Worm (Caenorhabditis elegans): ENCODE measurements around the gene Y37D8A.29.
A peak's percentile ranks its signal among the peaks of the same experiment; 100 is the strongest.

Y37D8A.29 gene

DNA sequence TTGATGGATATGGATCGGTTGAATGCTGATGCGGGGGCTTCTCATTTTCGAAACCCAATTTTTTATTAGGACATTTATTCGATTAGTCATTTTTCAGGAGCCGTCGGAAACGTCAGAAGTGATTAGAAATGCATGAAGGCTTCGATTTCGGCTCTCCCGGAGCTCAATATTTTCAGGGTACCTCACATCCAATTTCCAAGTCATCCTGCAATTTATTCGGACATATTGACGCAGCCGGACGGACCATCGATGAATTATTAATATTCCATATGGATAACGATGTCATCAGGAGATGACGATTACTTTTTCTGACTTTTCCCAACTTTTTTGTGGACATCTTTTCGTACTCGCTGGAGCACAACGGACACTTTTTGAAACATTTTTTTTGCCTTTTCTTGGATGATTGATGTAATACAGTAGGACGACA lies 15.1 kb upstream of the Y37D8A.29 start (continued):
- TF ChIP-seq cebp-1 (GFP tag; IDR thresholded peaks at IDR 0.05) = no peak
- peak; percentile 51 for TF ChIP-seq cebp-1 (tag; optimal IDR thresholded peaks at IDR 0.05)
- no peak for TF ChIP-seq C06A6.2 (GFP tag; conservative IDR thresholded peaks at IDR 0.05)
- peak; percentile 83 for TF ChIP-seq B0336.3 (GFP tag; IDR thresholded peaks at IDR 0.05)
- TF ChIP-seq bed-2 (GFP tag; IDR thresholded peaks at IDR 0.05) = no peak
- TF ChIP-seq nfyb-1 (GFP tag; IDR thresholded peaks at IDR 0.05) = peak; percentile 87
- TF ChIP-seq unc-62 (GFP tag; optimal IDR thresholded peaks at IDR 0.05) = no peak
- TF ChIP-seq egl-44 (GFP tag; IDR thresholded peaks at IDR 0.05) = no peak
- TF ChIP-seq B0035.1 (tag; optimal IDR thresholded peaks at IDR 0.05) = peak; percentile 75
- TF ChIP-seq lin-54 (GFP tag; optimal IDR thresholded peaks at IDR 0.05) = peak; percentile 46
- TF ChIP-seq T07F8.4 (tag; optimal IDR thresholded peaks at IDR 0.05) = no peak
- 0 out of 2 replicates have a peak, but pooled peaks have one; percentile 50 for TF ChIP-seq Y56A3A.18 (GFP tag; IDR thresholded peaks at IDR 0.05)
- TF ChIP-seq F57A8.1 (GFP tag; optimal IDR thresholded peaks at IDR 0.05) = no peak
- TF ChIP-seq zim-3 (tag; optimal IDR thresholded peaks at IDR 0.05) = no peak
- TF ChIP-seq ztf-18 (tag; optimal IDR thresholded peaks at IDR 0.05) = no peak
- no peak for TF ChIP-seq snpc-3.4 (tag; optimal IDR thresholded peaks at IDR 0.05)
- TF ChIP-seq Y53F4B.3 (GFP tag; IDR thresholded peaks at IDR 0.05) = no peak
- TF ChIP-seq lin-26 (GFP tag; IDR thresholded peaks at IDR 0.05) = no peak
- no peak for TF ChIP-seq aptf-3 (GFP tag; IDR thresholded peaks at IDR 0.05)
- TF ChIP-seq die-1 (tag; optimal IDR thresholded peaks at IDR 0.05) = peak; percentile 38
- TF ChIP-seq attf-5 (GFP tag; optimal IDR thresholded peaks at IDR 0.05) = peak; percentile 7
- TF ChIP-seq lsl-1 (GFP tag; optimal IDR thresholded peaks at IDR 0.05) = no peak
- no peak for TF ChIP-seq D2030.7 (GFP tag; IDR thresholded peaks at IDR 0.05)
- TF ChIP-seq lag-1 (GFP tag; IDR thresholded peaks at IDR 0.05) = no peak
- no peak for TF ChIP-seq rpc-1 (optimal IDR thresholded peaks at IDR 0.05)
- no peak for TF ChIP-seq rpc-1 (tag; optimal IDR thresholded peaks at IDR 0.05)
- no peak for TF ChIP-seq unc-130 (GFP tag; optimal IDR thresholded peaks at IDR 0.05)
- no peak for TF ChIP-seq rec-8 (tag; optimal IDR thresholded peaks at IDR 0.05)
- TF ChIP-seq B0261.1 (tag; optimal IDR thresholded peaks at IDR 0.05) = no peak
- no peak for TF ChIP-seq egrh-3 (GFP tag; IDR thresholded peaks at IDR 0.05)
- TF ChIP-seq somi-1 (GFP tag; optimal IDR thresholded peaks at IDR 0.05) = no peak
- no peak for TF ChIP-seq B0019.2 (GFP tag; conservative IDR thresholded peaks at IDR 0.05)
- TF ChIP-seq ztf-25 (GFP tag; IDR thresholded peaks at IDR 0.05) = no peak
- peak; percentile 51; the same call in 1 of the 2 replicates for TF ChIP-seq mcd-1 (GFP tag; IDR thresholded peaks at IDR 0.05)
- no peak for TF ChIP-seq aptf-2 (GFP tag; conservative IDR thresholded peaks at IDR 0.05)
- 0 out of 2 replicates have a peak, but pooled peaks have one; percentile 9 for TF ChIP-seq ceh-91 (GFP tag; IDR thresholded peaks at IDR 0.05)
- no peak for TF ChIP-seq ztf-3 (GFP tag; optimal IDR thresholded peaks at IDR 0.05)
- no peak for TF ChIP-seq hmg-20 (GFP tag; IDR thresholded peaks at IDR 0.05)
- no peak for TF ChIP-seq F57C9.4 (tag; optimal IDR thresholded peaks at IDR 0.05)
- peak; percentile 86; the same call in 1 of the 2 replicates for TF ChIP-seq cebp-2 (GFP tag; IDR thresholded peaks at IDR 0.05)

DNA sequence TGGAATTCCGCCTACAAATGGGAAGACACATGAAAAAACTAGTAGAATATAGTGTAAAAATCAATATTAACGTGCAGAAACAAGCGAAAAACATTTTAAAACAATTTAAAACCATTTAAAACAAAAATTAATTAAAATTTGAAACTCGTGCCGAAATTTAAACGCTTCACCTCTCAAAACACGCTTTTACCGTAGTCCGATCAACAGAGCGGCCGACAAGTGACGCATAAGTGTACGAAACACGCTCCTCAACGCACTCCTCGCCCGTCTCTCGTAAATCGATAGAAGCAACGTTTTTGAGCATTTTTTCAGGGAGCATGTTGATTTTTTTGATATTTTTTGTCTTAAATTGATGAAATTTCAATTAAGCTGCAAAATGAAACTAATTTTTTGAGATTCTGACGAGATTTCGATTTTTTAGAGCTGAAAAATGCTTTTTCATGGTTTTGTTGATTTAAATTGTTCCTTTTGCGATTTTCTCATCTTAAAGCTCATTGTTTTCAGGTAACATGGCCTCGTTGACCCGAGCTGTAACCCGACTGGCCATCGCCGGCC lies 13.6 kb upstream of the Y37D8A.29 start, which contains the start of gene cox-5A:
cox-5A (plus strand) TSS at position 505 of the 555 bp plus-strand sequence.
- TF ChIP-seq T26A5.8 (tag; optimal IDR thresholded peaks at IDR 0.05) (peak; percentile 71), ztf-3 (GFP tag; optimal IDR thresholded peaks at IDR 0.05) (peak; percentile 95), zim-3 (tag; optimal IDR thresholded peaks at IDR 0.05) (peak; percentile 81), F55B11.4 (tag; optimal IDR thresholded peaks at IDR 0.05; ENCODE audit: borderline replicate concordance, insufficient read depth) (no peak), attf-6 (GFP tag; IDR thresholded peaks at IDR 0.05) (peak; percentile 80), D2030.7 (GFP tag; IDR thresholded peaks at IDR 0.05) (peak; percentile 94), K11D2.4 (GFP tag; IDR thresholded peaks at IDR 0.05) (peak; percentile 98), lin-40 (tag; optimal IDR thresholded peaks at IDR 0.05) (peak; percentile 99), ekl-4 (GFP tag; IDR thresholded peaks at IDR 0.05) (peak; percentile 99), ceh-100 (GFP tag; IDR thresholded peaks at IDR 0.05) (peak; percentile 92), let-526 (GFP tag; IDR thresholded peaks at IDR 0.05) (peak; percentile 96), atf-7 (tag; optimal IDR thresholded peaks at IDR 0.05) (peak; percentile 97), Y67H2A.10 (GFP tag; conservative IDR thresholded peaks at IDR 0.05) (peak; percentile 90), ceh-91 (GFP tag; IDR thresholded peaks at IDR 0.05) (peak; percentile 90)
